Fruit fly (Drosophila melanogaster): ENCODE measurements around the gene CG9312.

Gene CG9312

DNA sequence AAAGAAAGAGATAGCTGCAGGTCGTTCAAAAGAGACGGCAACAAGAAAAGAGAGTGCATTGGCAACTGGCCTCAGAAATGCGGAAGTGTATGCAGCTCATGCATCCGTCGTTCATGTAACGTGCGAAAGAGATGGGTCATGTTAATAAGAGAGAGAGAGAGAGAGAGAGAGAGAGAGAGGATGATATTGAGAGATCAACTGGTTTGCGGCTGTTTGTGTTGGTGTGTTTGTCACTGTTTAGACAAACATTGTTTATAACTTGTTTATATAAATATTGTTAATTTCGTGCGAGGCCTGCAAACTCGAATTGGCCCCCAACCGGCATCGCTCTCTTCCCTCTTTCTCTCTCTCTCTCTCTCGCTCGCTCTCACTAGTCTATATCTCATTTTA is 29.1 kb downstream of the CG9312 start (continued):
- no peak for TF ChIP-seq Hr51 (GFP tag; optimal IDR thresholded peaks at IDR 0.05)
- TF ChIP-seq CG10979 (tag; optimal IDR thresholded peaks at IDR 0.05), result no peak
- peak; percentile 89 for TF ChIP-seq Trl (optimal IDR thresholded peaks at IDR 0.05)
- no peak for TF ChIP-seq Trl (GFP tag; optimal IDR thresholded peaks at IDR 0.05)
- no peak for TF ChIP-seq CG10431 (GFP tag; optimal IDR thresholded peaks at IDR 0.05)
- TF ChIP-seq pzg (GFP tag; optimal IDR thresholded peaks at IDR 0.05), result no peak
- TF ChIP-seq CG8290 (GFP tag; optimal IDR thresholded peaks at IDR 0.05), result no peak
- TF ChIP-seq CG8290 (tag; optimal IDR thresholded peaks at IDR 0.05), result peak in 1 of 2 experiments; percentile 70
- TF ChIP-seq Doc3 (GFP tag; IDR thresholded peaks at IDR 0.05; ENCODE audit: partially characterized antibody), result no peak
- TF ChIP-seq ase (GFP tag; IDR thresholded peaks at IDR 0.05), result no peak
- TF ChIP-seq CG16815 (GFP tag; optimal IDR thresholded peaks at IDR 0.05), result no peak
- TF ChIP-seq sima (GFP tag; optimal IDR thresholded peaks at IDR 0.05), result no peak
- TF ChIP-seq NK7.1 (GFP tag; optimal IDR thresholded peaks at IDR 0.05), result no peak
- no peak for TF ChIP-seq gcm2 (GFP tag; optimal IDR thresholded peaks at IDR 0.05)
- peak; percentile 46 for TF ChIP-seq Vsx1 (GFP tag; optimal IDR thresholded peaks at IDR 0.05)
- 0 out of 3 replicates have a peak, but pooled peaks have one; percentile 46 for TF ChIP-seq ci (GFP tag; IDR thresholded peaks at IDR 0.05)
- peak; percentile 23 to 99 for TF ChIP-seq Eip74EF (GFP tag; optimal IDR thresholded peaks at IDR 0.05)
- TF ChIP-seq CG2875 (GFP tag; optimal IDR thresholded peaks at IDR 0.05), result peak; percentile 6
- TF ChIP-seq CG8765 (GFP tag; IDR thresholded peaks at IDR 0.05), result no peak
- TF ChIP-seq nerfin-2 (GFP tag; IDR thresholded peaks at IDR 0.05; ENCODE audit: partially characterized antibody), result no peak
- TF ChIP-seq tio (GFP tag; optimal IDR thresholded peaks at IDR 0.05), result no peak
- TF ChIP-seq shn (GFP tag; optimal IDR thresholded peaks at IDR 0.05), result no peak
- peak; percentile 76 for TF ChIP-seq CG5180 (GFP tag; optimal IDR thresholded peaks at IDR 0.05)
- TF ChIP-seq Drgx (GFP tag; IDR thresholded peaks at IDR 0.05), result peak; percentile 27; the same call in 1 of the 2 replicates
- peak in 1 of 2 experiments; percentile 19 for TF ChIP-seq crp (GFP tag; optimal IDR thresholded peaks at IDR 0.05)
- no peak for TF ChIP-seq HLHmδ (GFP tag; optimal IDR thresholded peaks at IDR 0.05)
- TF ChIP-seq ttk (GFP tag; IDR thresholded peaks at IDR 0.05), result no peak
- TF ChIP-seq CG14050 (GFP tag; IDR thresholded peaks at IDR 0.05), result no peak
- no peak for TF ChIP-seq Asciz (GFP tag; optimal IDR thresholded peaks at IDR 0.05)
- TF ChIP-seq odd (GFP tag; optimal IDR thresholded peaks at IDR 0.05), result no peak
- TF ChIP-seq yki (optimal IDR thresholded peaks at IDR 0.05), result peak; percentile 73
- peak; percentile 32 for TF ChIP-seq oc (tag; optimal IDR thresholded peaks at IDR 0.05)
- TF ChIP-seq Optix (GFP tag; IDR thresholded peaks at IDR 0.05), result no peak
- peak; percentile 50 for TF ChIP-seq CG8924 (tag; optimal IDR thresholded peaks at IDR 0.05)
- no peak for TF ChIP-seq Abd-B (GFP tag; optimal IDR thresholded peaks at IDR 0.05)
- TF ChIP-seq HHEX (GFP tag; optimal IDR thresholded peaks at IDR 0.05), result no peak
- TF ChIP-seq gce (GFP tag; IDR thresholded peaks at IDR 0.05), result peak; percentile 28; the same call in 1 of the 3 replicates
- TF ChIP-seq otp (GFP tag; IDR thresholded peaks at IDR 0.05), result 0 out of 3 replicates have a peak, but pooled peaks have one; percentile 5
- no peak for TF ChIP-seq CG4282 (GFP tag; optimal IDR thresholded peaks at IDR 0.05)
- TF ChIP-seq CG6765 (GFP tag; optimal IDR thresholded peaks at IDR 0.05), result no peak
- TF ChIP-seq aop (GFP tag; IDR thresholded peaks at IDR 0.05), result peak; percentile 89
- TF ChIP-seq cad (GFP tag; optimal IDR thresholded peaks at IDR 0.05), result peak; percentile 5
- peak; percentile 29 for TF ChIP-seq Blimp-1 (GFP tag; optimal IDR thresholded peaks at IDR 0.05)
- no peak for TF ChIP-seq CG7745 (tag; optimal IDR thresholded peaks at IDR 0.05)
- TF ChIP-seq eve (GFP tag; optimal IDR thresholded peaks at IDR 0.05), result peak in 1 of 2 experiments; percentile 5
- no peak for TF ChIP-seq CG15269 (tag; optimal IDR thresholded peaks at IDR 0.05)
- peak; percentile 46 for TF ChIP-seq Nf-YB (GFP tag; optimal IDR thresholded peaks at IDR 0.05)
- TF ChIP-seq CG8478 (optimal IDR thresholded peaks at IDR 0.05), result peak; percentile 86
- no peak for TF ChIP-seq Dad (GFP tag; optimal IDR thresholded peaks at IDR 0.05)
- no peak for TF ChIP-seq az2 (GFP tag; optimal IDR thresholded peaks at IDR 0.05)
- TF ChIP-seq abd-A (tag; optimal IDR thresholded peaks at IDR 0.05), result peak; percentile 61

Data from whole organism, embryonic.